Worm (Caenorhabditis elegans) whole organism, L4 larva: ENCODE measurements around the gene mes-2.
A peak's percentile ranks its signal among the peaks of the same experiment; 100 is the strongest.

Experiments used
- F10B5.3 ChIP-seq: sonication (generic microtip); optimal IDR thresholded peaks from 2 replicates; lab custom pipeline; 2016; ENCODE audit warnings: mild to moderate bottlenecking, missing genetic modification characterization, missing compliant biosample characterization
- F26F4.8 ChIP-seq: fragments of 200-800 bp; sonication (Bioruptor generic); conservative IDR thresholded peaks from 2 replicates; pipeline ENCODE4 v1.3.6; 2022; ENCODE audit warnings: missing genetic modification characterization, missing compliant biosample characterization
- Y48G9A.11 ChIP-seq: fragments of 200-800 bp; sonication (Bioruptor generic); IDR thresholded peaks from 2 replicates; pipeline ENCODE4 v1.3.6; 2022; ENCODE audit warnings: missing genetic modification reagents, missing genetic modification characterization, missing compliant biosample characterization
- Y75B8A.6 ChIP-seq: fragments of 200-800 bp; sonication (Bioruptor generic); IDR thresholded peaks from 2 replicates; pipeline ENCODE4 v1.3.6; 2022; ENCODE audit warnings: missing genetic modification reagents, missing genetic modification characterization, missing compliant biosample characterization
- ZK337.2 ChIP-seq: fragments of 200-800 bp; sonication (Bioruptor generic); IDR thresholded peaks from 2 replicates; pipeline ENCODE4 v1.3.6; 2022; ENCODE audit warnings: missing genetic modification reagents, missing genetic modification characterization, missing compliant biosample characterization
- ZK546.5 ChIP-seq, 2 experiments: sonication (generic microtip); optimal IDR thresholded peaks; 2 replicates each; lab custom pipeline; 2017; ENCODE audit warnings: missing biosample characterization in 2 of 2, missing genetic modification characterization in 2 of 2
- aha-1 ChIP-seq: fragments of 150-350 bp; peaks from one replicate; lab custom pipeline; 2014; ENCODE audit warnings: missing biosample characterization, missing genetic modification characterization
- ceh-44 ChIP-seq: fragments of 200-800 bp; sonication (Bioruptor generic); IDR thresholded peaks from 2 replicates; pipeline ENCODE4 v1.3.6; 2022; ENCODE audit warnings: missing genetic modification reagents, missing genetic modification characterization, missing compliant biosample characterization
- cey-2 ChIP-seq: sonication (generic microtip); optimal IDR thresholded peaks from 3 replicates; lab custom pipeline; 2017; ENCODE audit warnings: missing genetic modification characterization, mild to moderate bottlenecking, missing compliant biosample characterization, antibody characterized with exemption, borderline replicate concordance; ENCODE audit not compliant: insufficient read depth
- ctbp-1 ChIP-seq: fragments of 200-800 bp; sonication (Bioruptor generic); IDR thresholded peaks from 2 replicates; pipeline ENCODE4 v1.3.6; 2022; ENCODE audit warnings: missing genetic modification reagents, missing genetic modification characterization, missing compliant biosample characterization
- daf-12 ChIP-seq: fragments of 150-350 bp; optimal IDR thresholded peaks from 2 replicates; lab custom pipeline; 2014; ENCODE audit warnings: missing biosample characterization, missing genetic modification reagents, missing genetic modification characterization
- daf-19 ChIP-seq: fragments of 200-800 bp; sonication (Bioruptor generic); conservative IDR thresholded peaks from 2 replicates; pipeline ENCODE4 v1.3.6; 2022; ENCODE audit warnings: missing genetic modification characterization, missing compliant biosample characterization
- dmd-8 ChIP-seq: fragments of 200-800 bp; sonication (Bioruptor generic); IDR thresholded peaks from 2 replicates; pipeline ENCODE4 v1.3.6; 2022; ENCODE audit warnings: missing genetic modification characterization, missing compliant biosample characterization
- dpl-1 ChIP-seq: fragments of 150-350 bp; optimal IDR thresholded peaks from 2 replicates; lab custom pipeline; 2014; ENCODE audit warnings: missing biosample characterization, missing genetic modification reagents, missing genetic modification characterization
- duxl-1 ChIP-seq: sonication (generic microtip); optimal IDR thresholded peaks from 2 replicates; lab custom pipeline; 2016; ENCODE audit warnings: mild to moderate bottlenecking, missing genetic modification characterization, moderate library complexity, missing compliant biosample characterization; ENCODE audit not compliant: poor library complexity
- egl-27 ChIP-seq: sonication (generic microtip); optimal IDR thresholded peaks from 3 replicates; lab custom pipeline; 2017; ENCODE audit warnings: missing biosample characterization, missing genetic modification reagents, missing genetic modification characterization
- egl-43 ChIP-seq: fragments of 200-800 bp; sonication (Bioruptor generic); IDR thresholded peaks from 2 replicates; pipeline ENCODE4 v1.3.6; 2022; ENCODE audit warnings: missing genetic modification reagents, missing genetic modification characterization, missing compliant biosample characterization
- hif-1 ChIP-seq, 2 experiments: sonication (generic microtip); optimal IDR thresholded peaks; 2 replicates each; lab custom pipeline; 2016 to 2017; ENCODE audit warnings: missing compliant biosample characterization in 2 of 2, missing genetic modification characterization in 2 of 2, missing genetic modification reagents in 2 of 2, missing genotype in 2 of 2, mild to moderate bottlenecking in 1 of 2
- hlh-11 ChIP-seq: fragments of 200-800 bp; sonication (Bioruptor generic); optimal IDR thresholded peaks from 2 replicates; lab custom pipeline; 2018; ENCODE audit warnings: mild to moderate bottlenecking, missing genetic modification characterization, missing compliant biosample characterization
- lin-13 ChIP-seq: fragments of 150-350 bp; optimal IDR thresholded peaks from 2 replicates; lab custom pipeline; 2014; ENCODE audit warnings: missing biosample characterization, missing genetic modification reagents, missing genetic modification characterization
- lin-15B ChIP-seq: fragments of 150-350 bp; sonication (generic microtip); optimal IDR thresholded peaks from 3 replicates; lab custom pipeline; 2014; ENCODE audit warnings: missing biosample characterization, missing genetic modification characterization
- lir-3 ChIP-seq: sonication (generic microtip); optimal IDR thresholded peaks from 2 replicates; lab custom pipeline; 2016; ENCODE audit warnings: mild to moderate bottlenecking, missing genetic modification characterization, missing compliant biosample characterization
- madf-5 ChIP-seq, 2 experiments: fragments of 200-800 bp; sonication (Bioruptor generic); IDR thresholded peaks; 2 replicates each; pipeline ENCODE4 v1.3.6; 2022; ENCODE audit warnings: missing compliant biosample characterization in 2 of 2, missing genetic modification characterization in 2 of 2
- madf-9 ChIP-seq: fragments of 200-800 bp; sonication (Bioruptor generic); conservative IDR thresholded peaks from 2 replicates; pipeline ENCODE4 v1.3.6; 2022; ENCODE audit warnings: missing genetic modification reagents, missing genetic modification characterization, missing compliant biosample characterization
- mdl-1 ChIP-seq, 2 experiments: fragments of 150-350 bp in 1 of 2; sonication (generic microtip) in 1 of 2; optimal IDR thresholded peaks; 2 replicates each; lab custom pipeline; 2014 to 2017; ENCODE audit warnings: missing biosample characterization in 2 of 2, missing genetic modification characterization in 2 of 2
- nhr-11 ChIP-seq: fragments of 150-350 bp; optimal IDR thresholded peaks from 2 replicates; lab custom pipeline; 2014; ENCODE audit warnings: missing biosample characterization, missing genetic modification characterization
- nhr-25 ChIP-seq: sonication (generic microtip); optimal IDR thresholded peaks from 2 replicates; lab custom pipeline; 2017; ENCODE audit warnings: missing genetic modification characterization, mild to moderate bottlenecking, missing compliant biosample characterization, antibody characterized with exemption, moderate library complexity, borderline replicate concordance; ENCODE audit not compliant: insufficient read depth
- nhr-41 ChIP-seq: fragments of 200-800 bp; sonication (Bioruptor generic); IDR thresholded peaks from 2 replicates; pipeline ENCODE4 v1.3.6; 2022; ENCODE audit warnings: missing genetic modification reagents, missing genetic modification characterization, missing compliant biosample characterization
- nhr-48 ChIP-seq: sonication (generic microtip); optimal IDR thresholded peaks from 2 replicates; lab custom pipeline; 2016; ENCODE audit warnings: mild to moderate bottlenecking, missing genetic modification characterization, missing compliant biosample characterization
- php-3 ChIP-seq: fragments of 200-800 bp; sonication (Bioruptor generic); IDR thresholded peaks from 2 replicates; pipeline ENCODE4 v1.3.6; 2022; ENCODE audit warnings: missing genetic modification reagents, missing genetic modification characterization, missing compliant biosample characterization
- pqm-1 ChIP-seq: sonication (generic microtip); optimal IDR thresholded peaks from 2 replicates; lab custom pipeline; 2017; ENCODE audit warnings: missing biosample characterization, missing genetic modification characterization
- sdz-12 ChIP-seq: fragments of 200-800 bp; sonication (Bioruptor generic); optimal IDR thresholded peaks from 2 replicates; lab custom pipeline; 2018; ENCODE audit warnings: mild to moderate bottlenecking, missing genetic modification characterization, missing compliant biosample characterization
- set-16 ChIP-seq: fragments of 200-800 bp; sonication (Bioruptor generic); IDR thresholded peaks from 2 replicates; pipeline ENCODE4 v1.3.6; 2022; ENCODE audit warnings: missing genetic modification reagents, missing genetic modification characterization, missing compliant biosample characterization
- snpc-1.2 ChIP-seq: fragments of 200-800 bp; sonication (Bioruptor generic); IDR thresholded peaks from 2 replicates; pipeline ENCODE4 v1.3.6; 2022; ENCODE audit warnings: missing genetic modification reagents, missing genetic modification characterization, missing compliant biosample characterization
- unc-130 ChIP-seq: sonication (generic microtip); optimal IDR thresholded peaks from 2 replicates; lab custom pipeline; 2016; ENCODE audit warnings: missing genetic modification reagents, missing genetic modification characterization, missing compliant biosample characterization
- unc-62 ChIP-seq, 3 experiments: fragments of 150-350 bp in 1 of 3; sonication (generic microtip); optimal IDR thresholded peaks in 2 of 3; peaks in 1 of 3; 1 replicate in 1 of 3; 2 replicates in 2 of 3; lab custom pipeline; 2014 to 2017; ENCODE audit warnings: missing biosample characterization in 3 of 3, missing genetic modification characterization in 3 of 3, missing genetic modification reagents in 3 of 3, missing genotype in 1 of 3
- zag-1 ChIP-seq: fragments of 150-350 bp; optimal IDR thresholded peaks from 2 replicates; lab custom pipeline; 2014; ENCODE audit warnings: missing biosample characterization, missing genetic modification characterization
- zfp-3 ChIP-seq: fragments of 200-800 bp; sonication (Bioruptor generic); conservative IDR thresholded peaks from 2 replicates; pipeline ENCODE4 v1.3.6; 2022; ENCODE audit warnings: missing genetic modification reagents, missing genetic modification characterization, missing compliant biosample characterization
- zip-11 ChIP-seq: fragments of 200-800 bp; sonication (Bioruptor generic); IDR thresholded peaks from 2 replicates; pipeline ENCODE4 v1.3.6; 2022; ENCODE audit warnings: missing genetic modification characterization, missing compliant biosample characterization
- zip-2 ChIP-seq: fragments of 150-350 bp; optimal IDR thresholded peaks from 2 replicates; lab custom pipeline; 2014; ENCODE audit warnings: missing biosample characterization, missing genetic modification characterization
- ztf-11 ChIP-seq: fragments of 150-350 bp; optimal IDR thresholded peaks from 2 replicates; lab custom pipeline; 2014; ENCODE audit warnings: missing biosample characterization, missing genetic modification characterization

Gene mes-2

ce11 chrII:14424791-14425190 lies 41.0 kb downstream of the mes-2 start, which contains the start of gene plx-2:
Gene plx-2, minus strand, starts transcription at chrII:14424891.
- TF ChIP-seq php-3 (GFP tag; lab: Robert Waterston, UW) (no peak), daf-19 (no peak), egl-27 (tag; lab: Kevin White, UChicago) (no peak), F26F4.8 (no peak), unc-62 (GFP tag; optimal IDR thresholded peaks at IDR 0.05 in 1 of 2; lab: Kevin White, UChicago) (no peak), unc-62 (tag; optimal IDR thresholded peaks at IDR 0.05; lab: Kevin White, UChicago) (no peak), Y48G9A.11 (GFP tag; lab: Robert Waterston, UW) (no peak), lin-15B (tag; lab: Kevin White, UChicago) (no peak), lin-13 (GFP tag; lab: Kevin White, UChicago) (no peak), set-16 (no peak), egl-43 (GFP tag; lab: Robert Waterston, UW) (no peak), dmd-8 (no peak), Y75B8A.6 (GFP tag; lab: Robert Waterston, UW) (no peak)
- TF ChIP-seq, all 104 proteins: peak for 0

- no peak for TF ChIP-seq nhr-41
- TF ChIP-seq aha-1 (tag; lab: Kevin White, UChicago), result peak; percentile 36
Observed at ce11 chrII:14427714-14428113, 43.9 kb downstream of the mes-2 start.

- TF ChIP-seq nhr-48, result no peak
- no peak for TF ChIP-seq Y75B8A.6 (GFP tag; lab: Robert Waterston, UW)
- TF ChIP-seq zfp-3 (GFP tag; lab: Robert Waterston, UW), result no peak
- TF ChIP-seq lin-13 (GFP tag; lab: Kevin White, UChicago), result no peak
- no peak for TF ChIP-seq Y48G9A.11 (GFP tag; lab: Robert Waterston, UW)
- TF ChIP-seq sdz-12 (GFP tag; lab: Kevin White, UChicago), result no peak
- no peak for TF ChIP-seq pqm-1
- no peak for TF ChIP-seq madf-5 (GFP tag; IDR thresholded peaks at IDR 0.05; lab: Robert Waterston, UW)
- TF ChIP-seq ceh-44 (GFP tag; lab: Robert Waterston, UW), result no peak
- TF ChIP-seq snpc-1.2 (GFP tag; lab: Robert Waterston, UW), result no peak
- TF ChIP-seq ztf-11 (tag; lab: Kevin White, UChicago), result no peak
- no peak for TF ChIP-seq nhr-25 (tag; lab: Kevin White, UChicago)
- TF ChIP-seq ZK546.5 (tag; optimal IDR thresholded peaks at IDR 0.05; lab: Kevin White, UChicago), result no peak
- no peak for TF ChIP-seq hif-1 (tag; optimal IDR thresholded peaks at IDR 0.05; lab: Kevin White, UChicago)
- TF ChIP-seq cey-2 (tag; lab: Kevin White, UChicago), result no peak
- TF ChIP-seq ctbp-1 (GFP tag; lab: Robert Waterston, UW), result no peak
- TF ChIP-seq, all 104 proteins: peak for 0
Observed at ce11 chrII:14428834-14429233, 45.1 kb downstream of the mes-2 start.

- no peak for TF ChIP-seq dpl-1
- TF ChIP-seq ZK337.2 (GFP tag; lab: Robert Waterston, UW), result no peak
- no peak for TF ChIP-seq F10B5.3 (tag; lab: Kevin White, UChicago)
- TF ChIP-seq daf-12 (tag; lab: Kevin White, UChicago), result no peak
- TF ChIP-seq mdl-1 (tag; optimal IDR thresholded peaks at IDR 0.05; lab: Kevin White, UChicago), result no peak
- no peak for TF ChIP-seq nhr-25 (tag; lab: Kevin White, UChicago)
- TF ChIP-seq zip-2 (tag; lab: Kevin White, UChicago), result no peak
- no peak for TF ChIP-seq hlh-11 (tag; lab: Kevin White, UChicago)
- TF ChIP-seq Y75B8A.6 (GFP tag; lab: Robert Waterston, UW), result no peak
- TF ChIP-seq hif-1 (tag; optimal IDR thresholded peaks at IDR 0.05; lab: Kevin White, UChicago), result no peak
- no peak for TF ChIP-seq zag-1 (tag; lab: Kevin White, UChicago)
- TF ChIP-seq nhr-11 (tag; lab: Kevin White, UChicago), result no peak
- TF ChIP-seq unc-130, result no peak
- TF ChIP-seq dmd-8, result no peak
- no peak for TF ChIP-seq madf-9 (GFP tag; lab: Robert Waterston, UW)
- TF ChIP-seq duxl-1 (tag; lab: Kevin White, UChicago), result no peak
- TF ChIP-seq lir-3 (tag; lab: Kevin White, UChicago), result no peak
- no peak for TF ChIP-seq zip-11
Observed at ce11 chrII:14432100-14432499, 48.3 kb downstream of the mes-2 start.
